Fruit fly (Drosophila melanogaster): ENCODE data around the gene CG3106.

Gene CG3106

DNA sequence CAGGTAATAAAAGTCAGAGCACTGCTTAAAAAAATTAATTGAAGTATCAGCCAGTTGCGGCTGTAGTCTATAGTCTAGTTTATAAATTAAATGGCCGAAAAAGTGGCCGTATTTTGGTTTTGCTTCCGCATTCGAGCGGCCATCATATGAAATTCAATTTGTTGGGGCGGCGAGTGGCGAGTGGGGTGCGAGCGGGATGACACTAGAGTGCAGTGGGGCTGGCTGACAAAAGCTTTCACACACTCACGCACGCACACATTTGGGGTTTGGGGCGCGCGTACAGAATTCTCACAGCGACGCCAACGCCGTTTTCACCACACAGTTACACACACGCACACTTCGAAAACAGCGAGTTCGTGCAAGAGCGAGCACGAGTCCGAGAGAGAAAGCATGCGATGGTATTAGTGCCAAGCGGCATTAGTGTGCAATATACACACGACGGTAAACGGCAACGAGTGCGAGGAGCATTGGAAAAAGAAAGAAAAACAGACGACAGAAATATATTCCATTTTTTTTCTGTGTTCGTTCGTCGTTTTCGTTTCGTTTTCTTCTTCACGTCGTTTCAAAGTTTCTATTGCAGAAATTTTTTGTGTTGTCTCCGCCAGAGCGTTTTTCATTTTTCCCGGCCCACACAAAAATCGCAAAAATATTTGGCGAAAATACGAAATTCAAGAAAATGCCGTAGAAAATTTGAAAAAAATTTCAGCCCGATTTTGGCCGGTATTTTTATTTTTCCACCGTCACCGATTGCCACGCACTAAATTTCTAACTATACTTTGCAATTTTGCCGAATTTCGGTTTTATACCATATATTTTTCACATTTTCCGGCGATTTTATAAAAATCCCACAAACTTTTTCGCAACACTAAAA, 22.2 kb upstream of the CG3106 start (continued):
- TF ChIP-seq CTCF (GFP tag; optimal IDR thresholded peaks at IDR 0.05), result no peak
- TF ChIP-seq CG9727 (GFP tag; optimal IDR thresholded peaks at IDR 0.05), result peak; percentile 23
- TF ChIP-seq CG14667 (GFP tag; IDR thresholded peaks at IDR 0.05), result no peak
- no peak for TF ChIP-seq CG10979 (tag; optimal IDR thresholded peaks at IDR 0.05)
- no peak for TF ChIP-seq Jarid2 (GFP tag; optimal IDR thresholded peaks at IDR 0.05)
- 0 out of 2 replicates have a peak, but pooled peaks have one; percentile 30 for TF ChIP-seq CG42726 (GFP tag; IDR thresholded peaks at IDR 0.05; ENCODE audit: partially characterized antibody)
- TF ChIP-seq Dek (tag; optimal IDR thresholded peaks at IDR 0.05), result peak; percentile 26
- no peak for TF ChIP-seq CG15696 (tag; optimal IDR thresholded peaks at IDR 0.05)
- peak; percentile 10; the same call in 1 of the 2 replicates for TF ChIP-seq ranshi (GFP tag; IDR thresholded peaks at IDR 0.05)
- TF ChIP-seq unc-4 (GFP tag; IDR thresholded peaks at IDR 0.05; ENCODE audit: partially characterized antibody), result no peak
- peak in 1 of 2 experiments; percentile 90 for TF ChIP-seq Eip74EF (GFP tag; optimal IDR thresholded peaks at IDR 0.05)
- TF ChIP-seq MBD-R2 (GFP tag; IDR thresholded peaks at IDR 0.05), result no peak
- TF ChIP-seq Trl (optimal IDR thresholded peaks at IDR 0.05), result peak; percentile 44 to 58
- TF ChIP-seq Trl (GFP tag; optimal IDR thresholded peaks at IDR 0.05), result no peak
- peak; percentile 37 for TF ChIP-seq dm (GFP tag; optimal IDR thresholded peaks at IDR 0.05)
- 0 out of 2 replicates have a peak, but pooled peaks have one; percentile 13 for TF ChIP-seq CG31441 (GFP tag; IDR thresholded peaks at IDR 0.05)
- TF ChIP-seq bbx (GFP tag; IDR thresholded peaks at IDR 0.05; ENCODE audit: partially characterized antibody), result 0 out of 2 replicates have a peak, but pooled peaks have one; percentile 18
- peak; percentile 81 for TF ChIP-seq YL-1 (GFP tag; optimal IDR thresholded peaks at IDR 0.05)
- TF ChIP-seq crol (GFP tag; IDR thresholded peaks at IDR 0.05), result peak; percentile 58
- TF ChIP-seq CG17359 (tag; optimal IDR thresholded peaks at IDR 0.05), result no peak
- peak; percentile 41 for TF ChIP-seq Nf-YC (tag; optimal IDR thresholded peaks at IDR 0.05)
- TF ChIP-seq Bgb (GFP tag; IDR thresholded peaks at IDR 0.05; ENCODE audit: partially characterized antibody), result peak; percentile 39; the same call in 1 of the 2 replicates
- TF ChIP-seq CG12659 (GFP tag; optimal IDR thresholded peaks at IDR 0.05), result peak; percentile 58
- no peak for TF ChIP-seq CG1024 (GFP tag; IDR thresholded peaks at IDR 0.05)
- no peak for TF ChIP-seq mam (GFP tag; optimal IDR thresholded peaks at IDR 0.05)
- TF ChIP-seq sr (GFP tag; IDR thresholded peaks at IDR 0.05), result peak; percentile 61; the same call in 2 of the 3 replicates
- peak; percentile 95 for TF ChIP-seq CG8478 (optimal IDR thresholded peaks at IDR 0.05)
- no peak for TF ChIP-seq fru (optimal IDR thresholded peaks at IDR 0.05)
- peak; percentile 61; the same call in 1 of the 3 replicates for TF ChIP-seq CG6175 (GFP tag; IDR thresholded peaks at IDR 0.05)
- no peak for TF ChIP-seq CG18764 (GFP tag; optimal IDR thresholded peaks at IDR 0.05)
- TF ChIP-seq amos (GFP tag; IDR thresholded peaks at IDR 0.05; ENCODE audit: partially characterized antibody), result peak; percentile 27; the same call in 1 of the 2 replicates
- TF ChIP-seq Hr39 (optimal IDR thresholded peaks at IDR 0.05), result no peak
- peak; percentile 49 for TF ChIP-seq corto (GFP tag; optimal IDR thresholded peaks at IDR 0.05)

dm6 chrX:9684158-9684557, 21.5 kb upstream of the CG3106 start:
- TF ChIP-seq lov (optimal IDR thresholded peaks at IDR 0.05) (peak; percentile 56), lov (GFP tag; IDR thresholded peaks at IDR 0.05) (no peak), sens-2 (GFP tag; IDR thresholded peaks at IDR 0.05) (no peak), lbe (GFP tag; optimal IDR thresholded peaks at IDR 0.05) (peak; percentile 34), CG13287 (GFP tag; IDR thresholded peaks at IDR 0.05; ENCODE audit: partially characterized antibody) (peak; percentile 5; the same call in 1 of the 2 replicates), HmgD (GFP tag; optimal IDR thresholded peaks at IDR 0.05) (no peak), bsh (GFP tag; optimal IDR thresholded peaks at IDR 0.05) (peak in 1 of 2 experiments; percentile 66), psq (GFP tag; optimal IDR thresholded peaks at IDR 0.05) (peak; percentile 68), Deaf1 (tag; optimal IDR thresholded peaks at IDR 0.05) (peak; percentile 69), CG9727 (GFP tag; optimal IDR thresholded peaks at IDR 0.05) (peak; percentile 31), chinmo (GFP tag; IDR thresholded peaks at IDR 0.05; ENCODE audit: partially characterized antibody) (0 out of 4 replicates have a peak, but pooled peaks have one; percentile 40), Trl (optimal IDR thresholded peaks at IDR 0.05) (peak; percentile 73), Trl (GFP tag; optimal IDR thresholded peaks at IDR 0.05) (no peak), CG12155 (GFP tag; optimal IDR thresholded peaks at IDR 0.05) (peak; percentile 98), unpg (GFP tag; optimal IDR thresholded peaks at IDR 0.05) (no peak), nom (GFP tag; optimal IDR thresholded peaks at IDR 0.05) (peak; percentile 86), CG7745 (tag; optimal IDR thresholded peaks at IDR 0.05) (no peak), hbn (GFP tag; IDR thresholded peaks at IDR 0.05; ENCODE audit: partially characterized antibody) (0 out of 2 replicates have a peak, but pooled peaks have one; percentile 20), crol (GFP tag; IDR thresholded peaks at IDR 0.05) (peak; percentile 81), fd96Cb (tag; optimal IDR thresholded peaks at IDR 0.05) (no peak)
